Worm (Caenorhabditis elegans) whole organism, L1 larva: ENCODE data around the gene F13B12.4.

Experiments
- aly-2 ChIP-seq: fragments of 150-350 bp; optimal IDR thresholded peaks from 2 replicates; lab custom pipeline; 2014; ENCODE audit warnings: missing biosample characterization, missing genetic modification characterization
- ceh-88 ChIP-seq: fragments of 200-800 bp; sonication (Bioruptor generic); IDR thresholded peaks from 2 replicates; pipeline ENCODE4 v1.3.6; 2022; ENCODE audit warnings: missing genetic modification characterization, missing compliant biosample characterization
- fkh-4 ChIP-seq: sonication (generic microtip); optimal IDR thresholded peaks from 2 replicates; lab custom pipeline; 2016; ENCODE audit warnings: missing compliant biosample characterization, missing genetic modification characterization, borderline replicate concordance
- fkh-8 ChIP-seq: sonication (generic microtip); optimal IDR thresholded peaks from 2 replicates; lab custom pipeline; 2016; ENCODE audit warnings: mild to moderate bottlenecking, missing genetic modification characterization, missing compliant biosample characterization
- fos-1 ChIP-seq: fragments of 150-350 bp; optimal IDR thresholded peaks from 2 replicates; lab custom pipeline; 2014; ENCODE audit warnings: missing biosample characterization, missing genetic modification characterization
- mab-9 ChIP-seq: fragments of 200-800 bp; sonication (Bioruptor generic); IDR thresholded peaks from 2 replicates; pipeline ENCODE4 v1.3.6; 2022; ENCODE audit warnings: missing genetic modification reagents, missing genetic modification characterization, missing compliant biosample characterization
- sox-4 ChIP-seq: sonication (generic microtip); optimal IDR thresholded peaks from 2 replicates; lab custom pipeline; 2016; ENCODE audit warnings: missing genetic modification characterization, missing compliant biosample characterization
- tbx-2 ChIP-seq: sonication (generic microtip); optimal IDR thresholded peaks from 2 replicates; lab custom pipeline; 2016; ENCODE audit warnings: missing genetic modification characterization, missing compliant biosample characterization
- zag-1 ChIP-seq: fragments of 150-350 bp; optimal IDR thresholded peaks from 2 replicates; lab custom pipeline; 2014; ENCODE audit warnings: missing biosample characterization, missing genetic modification characterization

ce11 chrIV:10463987-10464638, 14.4 kb upstream of the F13B12.4 start, which contains the start of gene ugt-43:
- TF ChIP-seq ceh-88 (GFP tag; lab: Robert Waterston, UW) (no peak), sox-4 (no peak), aly-2 (no peak), tbx-2 (tag; lab: Kevin White, UChicago) (no peak), mab-9 (GFP tag; lab: Robert Waterston, UW) (no peak), fkh-8 (tag; lab: Kevin White, UChicago) (no peak), zag-1 (tag; lab: Kevin White, UChicago) (no peak), fos-1 (tag; lab: Kevin White, UChicago) (no peak), fkh-4 (tag; lab: Kevin White, UChicago) (no peak)
